Fruit fly (Drosophila melanogaster) whole organism, wandering third instar larva: ENCODE measurements around the gene CG9040.

Experiments
- Abd-B ChIP-seq: fragments of >200 bp; optimal IDR thresholded peaks from 2 replicates; lab custom pipeline; 2017; ENCODE audit warnings: missing biosample characterization, missing genetic modification characterization
- CG32264 ChIP-seq: fragments of 200-800 bp; sonication (Bioruptor generic); optimal IDR thresholded peaks from 2 replicates; lab custom pipeline; 2016; ENCODE audit warnings: missing biosample characterization, missing genetic modification characterization
- CG9705 ChIP-seq: fragments of 200-800 bp; sonication (Bioruptor generic); optimal IDR thresholded peaks from 2 replicates; lab custom pipeline; 2018; ENCODE audit warnings: missing biosample characterization, mild to moderate bottlenecking, missing genetic modification characterization
- CrebA ChIP-seq: fragments of 200-800 bp; sonication (Bioruptor generic); optimal IDR thresholded peaks from 2 replicates; lab custom pipeline; 2016; ENCODE audit warnings: missing biosample characterization, mild to moderate bottlenecking, missing genetic modification characterization, borderline replicate concordance
- Dfd ChIP-seq: fragments of >200 bp; optimal IDR thresholded peaks from 2 replicates; lab custom pipeline; 2017; ENCODE audit warnings: missing biosample characterization, missing genetic modification characterization
- Dif ChIP-seq: fragments of 200-275, 200-300 bp; sonication (Bioruptor generic); optimal IDR thresholded peaks from 2 replicates; lab custom pipeline; 2018; ENCODE audit warnings: missing biosample characterization, missing genetic modification characterization; ENCODE audit not compliant: partially characterized antibody
- GATAd ChIP-seq: sonication (Bioruptor generic); optimal IDR thresholded peaks from 2 replicates; lab custom pipeline; 2016; ENCODE audit warnings: missing biosample characterization, missing genetic modification characterization
- HLH106 ChIP-seq: fragments of 200-800 bp; optimal IDR thresholded peaks from 3 replicates; lab custom pipeline; 2019; ENCODE audit warnings: missing biosample characterization, mild to moderate bottlenecking, missing genetic modification characterization, moderate library complexity
- Hnf4 ChIP-seq: fragments of 200-800 bp; sonication (Bioruptor generic); optimal IDR thresholded peaks from 2 replicates; lab custom pipeline; 2016; ENCODE audit warnings: missing biosample characterization, mild to moderate bottlenecking, missing genetic modification characterization
- Hr78 ChIP-seq: fragments of >200 bp; optimal IDR thresholded peaks from 2 replicates; lab custom pipeline; 2017; ENCODE audit warnings: missing biosample characterization, missing genetic modification characterization
- Hr83 ChIP-seq: fragments of 200-300 bp; sonication (Bioruptor generic); optimal IDR thresholded peaks from 2 replicates; lab custom pipeline; 2016; ENCODE audit warnings: missing biosample characterization, mild to moderate bottlenecking, missing genetic modification characterization, moderate library complexity; ENCODE audit not compliant: poor library complexity, severe bottlenecking
- Jra ChIP-seq: sonication (Bioruptor generic); optimal IDR thresholded peaks from 2 replicates; lab custom pipeline; 2016; ENCODE audit warnings: missing biosample characterization, missing genetic modification characterization
- Mio ChIP-seq: sonication (Bioruptor generic); optimal IDR thresholded peaks from 2 replicates; lab custom pipeline; 2016; ENCODE audit warnings: missing biosample characterization, missing genetic modification characterization
- Myc ChIP-seq: fragments of >200 bp; optimal IDR thresholded peaks from 2 replicates; lab custom pipeline; 2017
- N ChIP-seq: fragments of >200 bp; optimal IDR thresholded peaks from 2 replicates; lab custom pipeline; 2018; ENCODE audit warnings: missing biosample characterization, missing external identifiers, missing genetic modification characterization
- OdsH ChIP-seq: fragments of 200-800 bp; sonication (Bioruptor generic); optimal IDR thresholded peaks from 2 replicates; lab custom pipeline; 2016; ENCODE audit warnings: missing biosample characterization, mild to moderate bottlenecking, missing genetic modification characterization
- Rel ChIP-seq, 2 experiments: fragments of 200-800 bp; sonication (Bioruptor generic) in 1 of 2; optimal IDR thresholded peaks; 2 replicates in 1 of 2; 3 replicates in 1 of 2; lab custom pipeline; 2016 to 2019; ENCODE audit warnings: mild to moderate bottlenecking in 2 of 2, missing biosample characterization in 2 of 2, missing genetic modification characterization in 2 of 2, moderate library complexity in 1 of 2
- Sp1 ChIP-seq: fragments of 200-800 bp; sonication (Bioruptor generic); optimal IDR thresholded peaks from 3 replicates; lab custom pipeline; 2019; ENCODE audit warnings: missing biosample characterization, mild to moderate bottlenecking, missing genetic modification characterization, moderate library complexity
- Vsx2 ChIP-seq: fragments of 200-300, 225-300 bp; sonication (Bioruptor generic); optimal IDR thresholded peaks from 2 replicates; lab custom pipeline; 2018; ENCODE audit warnings: missing biosample characterization, missing genetic modification characterization; ENCODE audit not compliant: partially characterized antibody
- br ChIP-seq: fragments of 200-800 bp; sonication (Bioruptor generic); optimal IDR thresholded peaks from 2 replicates; lab custom pipeline; 2016; ENCODE audit warnings: missing biosample characterization, missing genetic modification characterization
- brk ChIP-seq: fragments of 200-800 bp; sonication (Bioruptor generic); optimal IDR thresholded peaks from 2 replicates; lab custom pipeline; 2016; ENCODE audit warnings: missing biosample characterization, mild to moderate bottlenecking, missing genetic modification characterization
- dl ChIP-seq, 2 experiments: fragments of 175-275, 200-275 bp in 1 of 2; fragments of 200-275 bp in 1 of 2; sonication (Bioruptor generic); optimal IDR thresholded peaks; lab custom pipeline; 2018; ENCODE audit warnings: mild to moderate bottlenecking in 2 of 2, missing biosample characterization in 2 of 2, missing genetic modification characterization in 2 of 2, moderate library complexity in 2 of 2; ENCODE audit not compliant: partially characterized antibody in 2 of 2, insufficient read depth in 1 of 2
- dmrt93B ChIP-seq: fragments of 200-800 bp; sonication (Bioruptor generic); optimal IDR thresholded peaks from 2 replicates; lab custom pipeline; 2018; ENCODE audit warnings: missing biosample characterization, mild to moderate bottlenecking, missing genetic modification characterization
- dsf ChIP-seq: sonication (Bioruptor generic); optimal IDR thresholded peaks from 2 replicates; lab custom pipeline; 2016; ENCODE audit warnings: missing biosample characterization, missing genetic modification characterization, borderline replicate concordance
- ey ChIP-seq: fragments of 200-800 bp; sonication (Bioruptor generic); optimal IDR thresholded peaks from 2 replicates; lab custom pipeline; 2016; ENCODE audit warnings: missing biosample characterization, missing genetic modification characterization
- foxo ChIP-seq, 2 experiments: fragments of 200-800 bp; sonication (Bioruptor generic); optimal IDR thresholded peaks; 2 replicates in 1 of 2; 3 replicates in 1 of 2; lab custom pipeline; 2016 to 2017; ENCODE audit warnings: missing biosample characterization in 2 of 2, missing genetic modification characterization in 2 of 2
- fru ChIP-seq: fragments of 200-800 bp; sonication (Bioruptor generic); optimal IDR thresholded peaks from 3 replicates; lab custom pipeline; 2016; ENCODE audit warnings: missing biosample characterization, mild to moderate bottlenecking, missing genetic modification characterization
- h ChIP-seq: fragments of 200-800 bp; sonication (Bioruptor generic); optimal IDR thresholded peaks from 3 replicates; lab custom pipeline; 2016; ENCODE audit warnings: missing biosample characterization, mild to moderate bottlenecking, missing genetic modification characterization
- jim ChIP-seq: fragments of 175-275, 200-325 bp; sonication (Bioruptor generic); optimal IDR thresholded peaks from 2 replicates; lab custom pipeline; 2016; ENCODE audit warnings: missing biosample characterization, mild to moderate bottlenecking, missing genetic modification characterization
- lola ChIP-seq: fragments of >200 bp; optimal IDR thresholded peaks from 2 replicates; lab custom pipeline; 2017; ENCODE audit warnings: missing biosample characterization, missing genetic modification characterization
- pan ChIP-seq: fragments of >200 bp; optimal IDR thresholded peaks from 2 replicates; lab custom pipeline; 2017
- psq ChIP-seq: fragments of 200-800 bp; sonication (Bioruptor generic); optimal IDR thresholded peaks from 3 replicates; lab custom pipeline; 2017; ENCODE audit warnings: missing biosample characterization, mild to moderate bottlenecking, missing genetic modification characterization, moderate library complexity
- rgr ChIP-seq: fragments of 200-800 bp; sonication (Bioruptor generic); optimal IDR thresholded peaks from 3 replicates; lab custom pipeline; 2016; ENCODE audit warnings: missing biosample characterization, mild to moderate bottlenecking, missing genetic modification characterization
- sage ChIP-seq: fragments of 200-800 bp; sonication (Bioruptor generic); optimal IDR thresholded peaks from 2 replicates; lab custom pipeline; 2016; ENCODE audit warnings: missing biosample characterization, mild to moderate bottlenecking, missing genetic modification characterization
- sv ChIP-seq: fragments of 200-800 bp; sonication (Bioruptor generic); optimal IDR thresholded peaks from 3 replicates; lab custom pipeline; 2016; ENCODE audit warnings: missing biosample characterization, missing genetic modification characterization
- tai ChIP-seq: sonication (Bioruptor generic); optimal IDR thresholded peaks from 2 replicates; lab custom pipeline; 2016; ENCODE audit warnings: missing biosample characterization, missing genetic modification characterization
- usp ChIP-seq: fragments of >200 bp; optimal IDR thresholded peaks from 2 replicates; lab custom pipeline; 2017; ENCODE audit warnings: missing biosample characterization, missing genetic modification characterization
- woc ChIP-seq: sonication (Bioruptor generic); optimal IDR thresholded peaks from 2 replicates; lab custom pipeline; 2016; ENCODE audit warnings: missing biosample characterization, mild to moderate bottlenecking, missing genetic modification characterization

CG9040 gene

DNA sequence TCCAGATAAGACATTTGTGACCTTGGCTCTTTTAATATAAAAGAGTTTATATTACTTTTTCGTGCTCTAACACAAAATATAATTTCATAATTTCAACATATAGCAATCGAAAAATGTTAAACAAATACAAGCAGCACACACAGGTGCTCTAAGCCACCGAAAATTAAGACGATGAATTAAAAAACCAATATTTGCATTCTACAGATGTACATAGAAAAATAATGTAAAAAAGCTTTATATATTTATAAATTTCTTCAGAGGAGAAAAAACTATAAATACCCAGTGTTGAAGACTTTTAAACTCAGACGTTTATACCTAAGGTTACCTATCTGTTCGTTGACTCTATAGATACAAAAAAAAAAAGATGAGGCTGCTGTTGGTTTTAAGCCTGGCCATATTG, at the start of gene CG9040:
TSS of gene CG9040 (plus strand) at position 301 of the 400 bp plus-strand sequence.
- no peak for TF ChIP-seq rgr (GFP tag; lab: Kevin White, UChicago)
- no peak for TF ChIP-seq dsf (GFP tag; lab: Kevin White, UChicago)
- no peak for TF ChIP-seq Vsx2
- TF ChIP-seq, all 38 proteins: peak for 0

- TF ChIP-seq lola (no peak), Hr83 (GFP tag; lab: Kevin White, UChicago) (peak; percentile 64), dl (GFP tag; optimal IDR thresholded peaks at IDR 0.05; lab: Kevin White, UChicago; ENCODE audit: insufficient read depth in 1 of 2, partially characterized antibody in 2 of 2) (peak in 1 of 2 experiments; percentile 51), CG9705 (GFP tag; lab: Kevin White, UChicago) (peak; percentile 92), HLH106 (peak; percentile 93), usp (GFP tag; lab: Kevin White, UChicago) (no peak), Dif (GFP tag; lab: Kevin White, UChicago) (peak; percentile 71), Sp1 (GFP tag; lab: Kevin White, UChicago) (peak; percentile 96), fru (GFP tag; lab: Kevin White, UChicago) (peak; percentile 93), dmrt93B (GFP tag; lab: Kevin White, UChicago) (peak; percentile 93), CG32264 (no peak), Dfd (no peak), Hr78 (GFP tag; lab: Kevin White, UChicago) (no peak), pan (lab: Kevin White, UChicago) (no peak), Myc (no peak), br (GFP tag; lab: Kevin White, UChicago) (peak; percentile 93), Vsx2 (no peak), brk (GFP tag; lab: Kevin White, UChicago) (peak; percentile 41), N (GFP tag; lab: Kevin White, UChicago) (no peak), Abd-B (GFP tag; lab: Kevin White, UChicago) (no peak), OdsH (GFP tag; lab: Kevin White, UChicago) (peak; percentile 89), tai (GFP tag; lab: Kevin White, UChicago) (no peak), h (GFP tag; lab: Kevin White, UChicago) (peak; percentile 92), Hnf4 (GFP tag; lab: Kevin White, UChicago) (peak; percentile 72), woc (peak; percentile 93), psq (peak; percentile 91), sv (peak; percentile 90), GATAd (GFP tag; lab: Kevin White, UChicago) (peak; percentile 65), jim (GFP tag; lab: Kevin White, UChicago) (no peak), Jra (GFP tag; lab: Kevin White, UChicago) (peak; percentile 58), Mio (peak; percentile 42), foxo (GFP tag; optimal IDR thresholded peaks at IDR 0.05; lab: Kevin White, UChicago) (peak; percentile 31 to 92), CrebA (GFP tag; lab: Kevin White, UChicago) (no peak), Rel (GFP tag; optimal IDR thresholded peaks at IDR 0.05; lab: Kevin White, UChicago) (no peak), Rel (tag; optimal IDR thresholded peaks at IDR 0.05; lab: Kevin White, UChicago) (no peak), rgr (GFP tag; lab: Kevin White, UChicago) (peak; percentile 82), ey (GFP tag; lab: Kevin White, UChicago) (peak; percentile 94), sage (GFP tag; lab: Kevin White, UChicago) (peak; percentile 62), dsf (GFP tag; lab: Kevin White, UChicago) (peak; percentile 40)
- TF ChIP-seq, all 38 proteins: peak for 24
Observed at dm6 chr3L:13938470-13939150, 49.1 kb upstream of the CG9040 start.
